Worm (Caenorhabditis elegans): ENCODE results near the gene str-32.

The str-32 gene

DNA sequence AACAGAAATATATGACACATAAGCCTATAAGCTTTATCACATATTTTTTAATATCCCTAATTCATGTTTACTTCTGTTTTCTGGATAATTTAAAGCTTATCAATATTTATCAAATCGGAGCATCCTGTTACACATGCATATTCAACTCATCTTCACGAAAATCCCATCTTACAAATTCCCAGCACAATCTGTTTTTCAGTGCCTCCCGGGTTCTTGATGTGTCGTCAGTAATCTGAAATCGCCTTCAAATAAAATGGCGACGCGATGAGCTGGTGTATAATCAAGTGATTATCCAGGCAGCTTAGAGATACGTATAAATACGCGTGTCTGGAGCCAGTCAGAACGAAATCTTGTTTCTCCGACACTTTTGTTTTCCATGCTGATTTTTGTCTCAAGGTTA lies 30.8 kb downstream of the str-32 start:
- no peak for TF ChIP-seq nhr-11 (tag; optimal IDR thresholded peaks at IDR 0.05)
- no peak for TF ChIP-seq pax-1 (tag; optimal IDR thresholded peaks at IDR 0.05)
- no peak for TF ChIP-seq tbx-7 (tag; optimal IDR thresholded peaks at IDR 0.05)
- TF ChIP-seq pros-1 (tag; optimal IDR thresholded peaks at IDR 0.05) = no peak
- no peak for TF ChIP-seq ceh-48 (tag; optimal IDR thresholded peaks at IDR 0.05)
- TF ChIP-seq ceh-6 (GFP tag; optimal IDR thresholded peaks at IDR 0.05) = no peak

- TF ChIP-seq mec-3 (tag; optimal IDR thresholded peaks at IDR 0.05; ENCODE audit: borderline replicate concordance) = no peak
- TF ChIP-seq pqm-1 (tag; optimal IDR thresholded peaks at IDR 0.05) = no peak
- no peak for TF ChIP-seq unc-86 (tag; optimal IDR thresholded peaks at IDR 0.05)
- TF ChIP-seq ttx-3 (tag; optimal IDR thresholded peaks at IDR 0.05) = no peak
- no peak for TF ChIP-seq tbx-7 (tag; optimal IDR thresholded peaks at IDR 0.05)
- no peak for TF ChIP-seq unc-3 (GFP tag; conservative IDR thresholded peaks at IDR 0.05)
- TF ChIP-seq unc-3 (tag; optimal IDR thresholded peaks at IDR 0.05) = no peak
- TF ChIP-seq ceh-9 (tag; optimal IDR thresholded peaks at IDR 0.05) = no peak
Measured at ce11 chrV:4847424-4847823, 33.9 kb downstream of the str-32 start, which contains the start of gene abhd-5.1. TSS of gene abhd-5.1 (plus strand) at chrV:4847653.

DNA sequence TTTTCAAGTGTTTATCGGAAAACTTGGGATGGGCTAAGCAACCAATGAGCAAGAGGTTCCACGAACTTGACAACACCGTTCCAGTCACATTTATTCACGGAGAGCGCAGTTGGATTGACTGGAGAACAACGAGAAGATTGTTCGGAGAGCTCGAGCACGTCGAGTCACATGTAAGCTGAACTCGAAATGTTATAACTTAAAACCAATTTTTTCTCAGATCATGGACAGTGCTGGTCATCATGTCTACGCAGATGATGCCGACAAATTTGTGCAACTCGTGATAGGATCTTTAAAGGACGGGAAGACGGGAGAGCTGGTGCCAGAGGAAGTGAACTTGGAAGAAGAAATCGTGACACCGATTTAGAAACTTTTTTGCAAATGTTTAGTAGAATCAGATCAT lies 34.8 kb downstream of the str-32 start:
- no peak for TF ChIP-seq ceh-18 (tag; optimal IDR thresholded peaks at IDR 0.05)
- TF ChIP-seq ahr-1 (tag; optimal IDR thresholded peaks at IDR 0.05) = no peak
- TF ChIP-seq dmd-4 (tag; optimal IDR thresholded peaks at IDR 0.05; ENCODE audit: borderline replicate concordance) = no peak
- TF ChIP-seq ttx-3 (tag; optimal IDR thresholded peaks at IDR 0.05) = no peak
- no peak for TF ChIP-seq tbx-2 (tag; optimal IDR thresholded peaks at IDR 0.05)
- TF ChIP-seq sdc-2 (tag; optimal IDR thresholded peaks at IDR 0.05) = no peak
- no peak for TF ChIP-seq K09A11.1 (tag; optimal IDR thresholded peaks at IDR 0.05; ENCODE audit: insufficient read depth)
- no peak for TF ChIP-seq ceh-19 (GFP tag; optimal IDR thresholded peaks at IDR 0.05)

- no peak for TF ChIP-seq syd-9 (tag; optimal IDR thresholded peaks at IDR 0.05)
- peak; percentile 51 for TF ChIP-seq unc-55 (GFP tag; optimal IDR thresholded peaks at IDR 0.05)
- TF ChIP-seq lin-11 (tag; optimal IDR thresholded peaks at IDR 0.05) = no peak
- no peak for TF ChIP-seq lim-6 (tag; optimal IDR thresholded peaks at IDR 0.05)
- TF ChIP-seq hlh-8 (tag; optimal IDR thresholded peaks at IDR 0.05) = no peak
- TF ChIP-seq tbx-7 (tag; optimal IDR thresholded peaks at IDR 0.05) = no peak
- TF ChIP-seq sox-2 (GFP tag; IDR thresholded peaks at IDR 0.05) = no peak
- TF ChIP-seq dmd-4 (tag; optimal IDR thresholded peaks at IDR 0.05; ENCODE audit: borderline replicate concordance) = no peak
- no peak for TF ChIP-seq ref-2 (tag; optimal IDR thresholded peaks at IDR 0.05)
- TF ChIP-seq pax-1 (tag; optimal IDR thresholded peaks at IDR 0.05) = no peak
- no peak for TF ChIP-seq ceh-6 (GFP tag; optimal IDR thresholded peaks at IDR 0.05)
- TF ChIP-seq unc-42 (tag; optimal IDR thresholded peaks at IDR 0.05) = no peak
- no peak for TF ChIP-seq hlh-15 (tag; optimal IDR thresholded peaks at IDR 0.05)
- TF ChIP-seq ztf-16 (tag; optimal IDR thresholded peaks at IDR 0.05) = no peak
- TF ChIP-seq pha-2 (tag; optimal IDR thresholded peaks at IDR 0.05) = no peak
- no peak for TF ChIP-seq ceh-19 (GFP tag; optimal IDR thresholded peaks at IDR 0.05)
- no peak for TF ChIP-seq fax-1 (tag; optimal IDR thresholded peaks at IDR 0.05)
- peak; percentile 89 for TF ChIP-seq hlh-30 (tag; optimal IDR thresholded peaks at IDR 0.05; ENCODE audit: insufficient read depth)
Measured at ce11 chrV:4844591-4844990, 36.7 kb downstream of the str-32 start, which contains the start of gene abhd-5.2. TSS of gene abhd-5.2 (plus strand) at chrV:4844685.

ce11 chrV:4842544-4842943 lies 38.7 kb downstream of the str-32 start, which contains the start of the genes cwp-2 and cwp-3:
TSS of gene cwp-2 (minus strand) at chrV:4842644.
TSS of gene cwp-3 (plus strand) at chrV:4842836.
- TF ChIP-seq npax-4 (tag; optimal IDR thresholded peaks at IDR 0.05) (no peak), unc-55 (GFP tag; optimal IDR thresholded peaks at IDR 0.05) (no peak), tbx-7 (tag; optimal IDR thresholded peaks at IDR 0.05) (no peak)
